Worm (Caenorhabditis elegans) whole organism, L4 larva: ENCODE results near the gene K04C1.3.

Experiments used
- T26A8.4 ChIP-seq: fragments of 200-800 bp; sonication (Bioruptor generic); IDR thresholded peaks from 2 replicates; pipeline ENCODE4 v1.3.6; 2022; ENCODE audit warnings: missing genetic modification characterization, missing compliant biosample characterization
- Y105C5A.15 ChIP-seq: fragments of 200-800 bp; sonication (Bioruptor generic); IDR thresholded peaks from 2 replicates; pipeline ENCODE4 v1.3.6; 2022; ENCODE audit warnings: missing genetic modification characterization, missing compliant biosample characterization
- ZK546.5 ChIP-seq, 2 experiments: sonication (generic microtip); optimal IDR thresholded peaks; 2 replicates each; lab custom pipeline; 2017; ENCODE audit warnings: missing biosample characterization in 2 of 2, missing genetic modification characterization in 2 of 2
- ama-1 ChIP-seq: fragments of 150-350 bp; optimal IDR thresholded peaks from 2 replicates; lab custom pipeline; 2014; ENCODE audit warnings: inconsistent platforms, mixed read lengths
- ceh-20 ChIP-seq: fragments of 200-800 bp; sonication (Bioruptor generic); IDR thresholded peaks from 2 replicates; pipeline ENCODE4 v1.3.6; 2022; ENCODE audit warnings: missing genetic modification reagents, missing genetic modification characterization, missing compliant biosample characterization
- dmd-6 ChIP-seq: fragments of 200-800 bp; sonication (Bioruptor generic); IDR thresholded peaks from 2 replicates; pipeline ENCODE4 v1.3.6; 2022; ENCODE audit warnings: missing genetic modification reagents, missing genetic modification characterization, missing compliant biosample characterization
- fos-1 ChIP-seq: fragments of 150-350 bp; optimal IDR thresholded peaks from 2 replicates; lab custom pipeline; 2014; ENCODE audit warnings: missing biosample characterization, missing genetic modification characterization
- lin-39 ChIP-seq: fragments of 150-350 bp; optimal IDR thresholded peaks from 2 replicates; lab custom pipeline; 2014; ENCODE audit warnings: missing biosample characterization, missing genetic modification reagents, missing genetic modification characterization
- nhr-25 ChIP-seq: sonication (generic microtip); optimal IDR thresholded peaks from 2 replicates; lab custom pipeline; 2017; ENCODE audit warnings: missing genetic modification characterization, mild to moderate bottlenecking, missing compliant biosample characterization, antibody characterized with exemption, moderate library complexity, borderline replicate concordance; ENCODE audit not compliant: insufficient read depth
- nhr-28 ChIP-seq: fragments of 150-350 bp; optimal IDR thresholded peaks from 2 replicates; lab custom pipeline; 2014; ENCODE audit warnings: missing biosample characterization, missing genetic modification characterization
- saeg-2 ChIP-seq: fragments of 200-800 bp; sonication (Bioruptor generic); IDR thresholded peaks from 2 replicates; pipeline ENCODE4 v1.3.6; 2022; ENCODE audit warnings: missing genetic modification reagents, missing genetic modification characterization, missing compliant biosample characterization
- spr-1 ChIP-seq: sonication (generic microtip); optimal IDR thresholded peaks from 2 replicates; lab custom pipeline; 2016; ENCODE audit warnings: mild to moderate bottlenecking, missing genetic modification characterization, missing compliant biosample characterization

DNA sequence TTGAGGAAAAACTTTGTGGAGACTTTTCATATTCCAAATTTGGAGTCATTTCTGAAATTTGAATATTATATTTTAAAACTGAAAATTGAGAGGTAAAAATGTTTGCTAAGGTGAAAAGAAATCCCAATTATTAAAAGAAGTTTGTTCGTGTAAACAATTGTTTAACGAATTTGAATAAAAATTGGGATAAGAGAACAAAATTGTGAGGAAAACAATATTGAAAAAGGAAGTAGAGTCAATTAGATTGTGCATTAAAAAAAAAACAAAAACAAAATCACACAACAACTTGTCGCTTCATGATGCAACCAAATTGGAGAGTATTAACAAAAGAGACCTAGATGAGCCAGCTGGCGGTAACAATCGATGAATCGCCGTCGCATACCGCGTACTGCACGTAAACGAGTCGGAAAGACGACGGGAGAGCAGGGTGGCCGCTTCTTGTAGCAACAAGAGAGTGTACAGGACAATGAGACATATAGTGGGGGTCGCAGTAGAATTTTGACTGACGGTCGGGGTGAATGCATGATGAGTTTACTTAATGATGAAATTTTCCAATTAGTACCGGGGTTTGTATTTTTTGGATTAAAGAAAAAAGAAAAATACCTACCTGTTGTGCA, at the start of gene K04C1.3:
- TF ChIP-seq lin-39 (tag; lab: Kevin White, UChicago) (no peak), ama-1 (lab: Kevin White, UChicago) (no peak), spr-1 (tag; lab: Kevin White, UChicago) (no peak), ceh-20 (no peak), nhr-25 (tag; lab: Kevin White, UChicago) (no peak), fos-1 (tag; lab: Kevin White, UChicago) (no peak), T26A8.4 (GFP tag; lab: Robert Waterston, UW) (no peak), dmd-6 (GFP tag; lab: Robert Waterston, UW) (no peak), nhr-28 (tag; lab: Kevin White, UChicago) (no peak), Y105C5A.15 (GFP tag; lab: Robert Waterston, UW) (no peak), ZK546.5 (tag; optimal IDR thresholded peaks at IDR 0.05; lab: Kevin White, UChicago) (no peak), saeg-2 (GFP tag; lab: Robert Waterston, UW) (no peak)
